Fruit fly (Drosophila melanogaster): ENCODE measurements around the gene CG11911.
A peak's percentile ranks its signal among the peaks of the same experiment; 100 is the strongest.

Gene CG11911

dm6 chr2L:305646-306045 lies 15.4 kb downstream of the CG11911 start, which contains the start of gene Plc21C (continued):
- TF ChIP-seq hb (GFP tag; IDR thresholded peaks at IDR 0.05; ENCODE audit: partially characterized antibody): no peak
- no peak for TF ChIP-seq CG3726 (GFP tag; IDR thresholded peaks at IDR 0.05)
- TF ChIP-seq NFAT (GFP tag; IDR thresholded peaks at IDR 0.05): 0 out of 2 replicates have a peak, but pooled peaks have one; percentile 29
- TF ChIP-seq Nf-YB (GFP tag; optimal IDR thresholded peaks at IDR 0.05): peak; percentile 6
- TF ChIP-seq cas (GFP tag; IDR thresholded peaks at IDR 0.05): no peak
- peak; percentile 26 for TF ChIP-seq CG4424 (GFP tag; optimal IDR thresholded peaks at IDR 0.05)
- no peak for TF ChIP-seq CG11093 (GFP tag; IDR thresholded peaks at IDR 0.05)
- TF ChIP-seq CG1603 (tag; optimal IDR thresholded peaks at IDR 0.05): peak; percentile 82
- TF ChIP-seq HLH4C (GFP tag; IDR thresholded peaks at IDR 0.05; ENCODE audit: partially characterized antibody): 0 out of 3 replicates have a peak, but pooled peaks have one; percentile 23
- no peak for TF ChIP-seq Awh (GFP tag; IDR thresholded peaks at IDR 0.05)
- peak; percentile 20 for TF ChIP-seq pum (GFP tag; optimal IDR thresholded peaks at IDR 0.05)
- no peak for TF ChIP-seq CG8478 (optimal IDR thresholded peaks at IDR 0.05)
- TF ChIP-seq CG3281 (GFP tag; optimal IDR thresholded peaks at IDR 0.05): peak; percentile 11
- peak; percentile 15 for TF ChIP-seq caup (GFP tag; optimal IDR thresholded peaks at IDR 0.05; ENCODE audit: severe bottlenecking)
- no peak for TF ChIP-seq croc (GFP tag; conservative IDR thresholded peaks at IDR 0.05)
- TF ChIP-seq CG30020 (tag; optimal IDR thresholded peaks at IDR 0.05): peak; percentile 25
- peak; percentile 56 for TF ChIP-seq CG18599 (GFP tag; optimal IDR thresholded peaks at IDR 0.05)
- no peak for TF ChIP-seq repo (GFP tag; optimal IDR thresholded peaks at IDR 0.05)
- peak; percentile 71 for TF ChIP-seq Myb (GFP tag; optimal IDR thresholded peaks at IDR 0.05)
- TF ChIP-seq bowl (GFP tag; IDR thresholded peaks at IDR 0.05): no peak
- TF ChIP-seq CG17802 (tag; optimal IDR thresholded peaks at IDR 0.05): no peak
- no peak for TF ChIP-seq CG7745 (tag; optimal IDR thresholded peaks at IDR 0.05)
- no peak for TF ChIP-seq ash1 (GFP tag; optimal IDR thresholded peaks at IDR 0.05)
- peak; percentile 51 to 57 for TF ChIP-seq dpn (GFP tag; optimal IDR thresholded peaks at IDR 0.05)
- TF ChIP-seq CG3407 (GFP tag; optimal IDR thresholded peaks at IDR 0.05): no peak
- TF ChIP-seq CoRest (tag; optimal IDR thresholded peaks at IDR 0.05): peak; percentile 69
- TF ChIP-seq ind (GFP tag; optimal IDR thresholded peaks at IDR 0.05): peak; percentile 38
- no peak for TF ChIP-seq sr (GFP tag; IDR thresholded peaks at IDR 0.05)
- peak; percentile 23 for TF ChIP-seq cwo (GFP tag; optimal IDR thresholded peaks at IDR 0.05)
- peak; percentile 27 for TF ChIP-seq Dad (GFP tag; optimal IDR thresholded peaks at IDR 0.05)
- peak; percentile 42 for TF ChIP-seq vfl (GFP tag; optimal IDR thresholded peaks at IDR 0.05)
- TF ChIP-seq CG4730 (GFP tag; IDR thresholded peaks at IDR 0.05): no peak
- no peak for TF ChIP-seq fd3F (GFP tag; optimal IDR thresholded peaks at IDR 0.05)
- peak; percentile 41; the same call in 1 of the 2 replicates for TF ChIP-seq Dref (GFP tag; IDR thresholded peaks at IDR 0.05)
- no peak for TF ChIP-seq unpg (GFP tag; optimal IDR thresholded peaks at IDR 0.05)
- TF ChIP-seq CG11085 (GFP tag; IDR thresholded peaks at IDR 0.05): peak; percentile 56; the same call in 1 of the 2 replicates
- no peak for TF ChIP-seq E2f1 (GFP tag; IDR thresholded peaks at IDR 0.05)
- TF ChIP-seq CG8944 (GFP tag; optimal IDR thresholded peaks at IDR 0.05): peak; percentile 42
- TF ChIP-seq otp (GFP tag; IDR thresholded peaks at IDR 0.05): no peak
- peak; percentile 42 for TF ChIP-seq tin (GFP tag; optimal IDR thresholded peaks at IDR 0.05)
- no peak for TF ChIP-seq schlank (tag; optimal IDR thresholded peaks at IDR 0.05)
- no peak for TF ChIP-seq zf30C (GFP tag; optimal IDR thresholded peaks at IDR 0.05)
- TF ChIP-seq ssp (GFP tag; IDR thresholded peaks at IDR 0.05): peak; percentile 34; the same call in 1 of the 2 replicates
- peak; percentile 52 for TF ChIP-seq CTCF (GFP tag; optimal IDR thresholded peaks at IDR 0.05)
- TF ChIP-seq CG7786 (GFP tag; optimal IDR thresholded peaks at IDR 0.05): no peak
- peak; percentile 94 for TF ChIP-seq sens (GFP tag)
- peak; percentile 25 for TF ChIP-seq CG11398 (GFP tag; optimal IDR thresholded peaks at IDR 0.05)
- no peak for TF ChIP-seq insv (GFP tag; optimal IDR thresholded peaks at IDR 0.05)
- peak; percentile 61 for TF ChIP-seq HmgD (GFP tag; optimal IDR thresholded peaks at IDR 0.05)
- peak; percentile 42 for TF ChIP-seq CG7928 (GFP tag; optimal IDR thresholded peaks at IDR 0.05)
- no peak for TF ChIP-seq bigmax (GFP tag; optimal IDR thresholded peaks at IDR 0.05)
- TF ChIP-seq CG5245 (GFP tag; optimal IDR thresholded peaks at IDR 0.05): no peak
